Fruit fly (Drosophila melanogaster): ENCODE results near the gene CG15040.

CG15040 gene

dm6 chrX:18635118-18635552 is 17.7 kb upstream of the CG15040 start:
- TF ChIP-seq CTCF (optimal IDR thresholded peaks at IDR 0.05): peak; percentile 94 to 97
- TF ChIP-seq CG8478 (optimal IDR thresholded peaks at IDR 0.05): no peak

- TF ChIP-seq CTCF (optimal IDR thresholded peaks at IDR 0.05) (no peak), CG8478 (optimal IDR thresholded peaks at IDR 0.05) (no peak)
These were observed 17.3 kb upstream of the CG15040 start, which contains the start of gene wgn for dm6 chrX:18634716-18635115. TSS of gene wgn (minus strand) at chrX:18634908.

dm6 chrX:18630990-18631389 is 13.6 kb upstream of the CG15040 start:
- no peak for TF ChIP-seq CG8478 (optimal IDR thresholded peaks at IDR 0.05)
- no peak for TF ChIP-seq CTCF (optimal IDR thresholded peaks at IDR 0.05)

dm6 chrX:18627002-18627401 is 9.6 kb upstream of the CG15040 start:
- no peak for TF ChIP-seq CTCF (optimal IDR thresholded peaks at IDR 0.05)
- no peak for TF ChIP-seq CG8478 (optimal IDR thresholded peaks at IDR 0.05)

dm6 chrX:18621649-18622346 is 4.4 kb upstream of the CG15040 start:
- TF ChIP-seq CG8478 (optimal IDR thresholded peaks at IDR 0.05): no peak
- peak; percentile 88 to 89 for TF ChIP-seq CTCF (optimal IDR thresholded peaks at IDR 0.05)

dm6 chrX:18618122-18618521 is 733 bp upstream of the CG15040 start:
- TF ChIP-seq CG8478 (optimal IDR thresholded peaks at IDR 0.05) (no peak), CTCF (optimal IDR thresholded peaks at IDR 0.05) (no peak)

dm6 chrX:18613434-18613833 is 4.0 kb downstream of the CG15040 start:
- TF ChIP-seq CTCF (optimal IDR thresholded peaks at IDR 0.05) (no peak), CG8478 (optimal IDR thresholded peaks at IDR 0.05) (no peak)

dm6 chrX:18587265-18587664 is 30.1 kb downstream of the CG15040 start:
- no peak for TF ChIP-seq CTCF (optimal IDR thresholded peaks at IDR 0.05)
- TF ChIP-seq CG8478 (optimal IDR thresholded peaks at IDR 0.05): no peak

- TF ChIP-seq CTCF (optimal IDR thresholded peaks at IDR 0.05): no peak
These were observed 42.2 kb downstream of the CG15040 start for dm6 chrX:18575151-18575550.

dm6 chrX:18565630-18566319 is 51.6 kb downstream of the CG15040 start:
- TF ChIP-seq CG8478 (optimal IDR thresholded peaks at IDR 0.05) (no peak), CTCF (optimal IDR thresholded peaks at IDR 0.05) (no peak)

dm6 chrX:18564984-18565383 is 52.4 kb downstream of the CG15040 start:
- TF ChIP-seq CTCF (optimal IDR thresholded peaks at IDR 0.05): no peak
- TF ChIP-seq CG8478 (optimal IDR thresholded peaks at IDR 0.05): no peak

- TF ChIP-seq CG8478 (optimal IDR thresholded peaks at IDR 0.05) (no peak), CTCF (optimal IDR thresholded peaks at IDR 0.05) (no peak)
These were observed 56.8 kb downstream of the CG15040 start for dm6 chrX:18560584-18560983.

- TF ChIP-seq CG8478 (optimal IDR thresholded peaks at IDR 0.05) (no peak), CTCF (optimal IDR thresholded peaks at IDR 0.05) (no peak)
These were observed 58.8 kb downstream of the CG15040 start for dm6 chrX:18558583-18558982.
